Worm (Caenorhabditis elegans) whole organism, L1 larva: ENCODE data around the gene iglr-2.

Experiments
- elt-3 ChIP-seq, 6 experiments: fragments of 150-350 bp in 1 of 6; sonication (generic microtip); optimal IDR thresholded peaks; 2 replicates each; lab custom pipeline; 2017 to 2018; ENCODE audit warnings: missing biosample characterization in 6 of 6, missing genetic modification characterization in 6 of 6, inconsistent platforms in 1 of 6
- jun-1 ChIP-seq: fragments of 150-350 bp; optimal IDR thresholded peaks from 2 replicates; lab custom pipeline; 2014; ENCODE audit warnings: missing biosample characterization, missing genetic modification reagents, missing genetic modification characterization
- nhr-28 ChIP-seq: fragments of 150-350 bp; optimal IDR thresholded peaks from 2 replicates; lab custom pipeline; 2014; ENCODE audit warnings: missing biosample characterization, missing genetic modification characterization
- nhr-71 ChIP-seq: sonication (generic microtip); optimal IDR thresholded peaks from 2 replicates; lab custom pipeline; 2016; ENCODE audit warnings: mild to moderate bottlenecking, missing genetic modification characterization, moderate library complexity, missing compliant biosample characterization
- nhr-77 ChIP-seq: fragments of 150-350 bp; optimal IDR thresholded peaks from 2 replicates; lab custom pipeline; 2014; ENCODE audit warnings: missing biosample characterization, missing genetic modification characterization
- sup-37 ChIP-seq: fragments of 200-800 bp; sonication (Bioruptor generic); optimal IDR thresholded peaks from 2 replicates; lab custom pipeline; 2018; ENCODE audit warnings: mild to moderate bottlenecking, missing genetic modification characterization, missing compliant biosample characterization
- tbx-2 ChIP-seq: sonication (generic microtip); optimal IDR thresholded peaks from 2 replicates; lab custom pipeline; 2016; ENCODE audit warnings: missing genetic modification characterization, missing compliant biosample characterization

- TF ChIP-seq sup-37 (no peak), nhr-28 (tag; lab: Kevin White, UChicago) (no peak), jun-1 (tag; lab: Kevin White, UChicago) (no peak), nhr-71 (no peak), nhr-77 (tag; lab: Kevin White, UChicago) (no peak), elt-3 (tag; optimal IDR thresholded peaks at IDR 0.05; lab: Kevin White, UChicago) (no peak), tbx-2 (tag; lab: Kevin White, UChicago) (no peak)
These were observed 6.7 kb downstream of the iglr-2 start, which contains the start of gene F10E9.12 for ce11 chrIII:8324412-8324811.
